Worm (Caenorhabditis elegans): Measurements from ENCODE around the gene C52E2.5.

DNA sequence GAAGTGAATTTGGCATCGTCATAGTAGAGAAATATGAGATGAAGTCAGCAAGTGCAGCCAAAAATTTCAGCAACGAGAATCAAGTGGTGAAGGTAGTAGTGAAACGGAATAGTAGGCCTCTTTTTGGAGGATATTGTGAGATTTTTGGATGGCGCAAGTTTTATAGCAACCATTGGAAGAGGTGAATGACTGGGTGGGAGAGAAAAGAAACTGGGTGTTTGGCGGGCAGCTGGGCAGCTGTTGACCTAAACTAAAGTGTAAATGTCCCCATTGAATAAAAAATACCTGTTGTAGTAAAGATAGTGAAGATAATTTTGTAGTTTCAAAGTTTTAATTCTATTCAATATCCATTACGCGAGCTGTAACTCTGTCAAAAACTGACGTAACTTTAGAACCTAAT is 26.7 kb downstream of the C52E2.5 start:
- TF ChIP-seq him-1 (tag; optimal IDR thresholded peaks at IDR 0.05) (no peak), dao-5 (tag; optimal IDR thresholded peaks at IDR 0.05) (no peak), W03F9.2 (tag; optimal IDR thresholded peaks at IDR 0.05) (no peak)

All from whole organism, L4/young adult.